Worm (Caenorhabditis elegans): Measurements from ENCODE around the gene C15H7.4.
A peak's percentile ranks its signal among the peaks of the same experiment; 100 is the strongest.

The C15H7.4 gene

ce11 chrIII:9642110-9642509, 13.6 kb downstream of the C15H7.4 start:
- TF ChIP-seq tbx-37 (GFP tag; conservative IDR thresholded peaks at IDR 0.05) = no peak
- TF ChIP-seq hmg-4 (GFP tag; optimal IDR thresholded peaks at IDR 0.05) = peak; percentile 6

- TF ChIP-seq ceh-13 (GFP tag; optimal IDR thresholded peaks at IDR 0.05) = no peak
- no peak for TF ChIP-seq scrt-1 (GFP tag; IDR thresholded peaks at IDR 0.05)
- no peak for TF ChIP-seq ceh-36 (tag; optimal IDR thresholded peaks at IDR 0.05)
- no peak for TF ChIP-seq tbx-11 (GFP tag; IDR thresholded peaks at IDR 0.05)
- no peak for TF ChIP-seq pes-1 (GFP tag; IDR thresholded peaks at IDR 0.05)
- TF ChIP-seq sea-1 (GFP tag; conservative IDR thresholded peaks at IDR 0.05) = no peak
- no peak for TF ChIP-seq ama-1 (optimal IDR thresholded peaks at IDR 0.05)
Measured at ce11 chrIII:9639281-9640050, 16.2 kb downstream of the C15H7.4 start.

ce11 chrIII:9638159-9638754, 17.4 kb downstream of the C15H7.4 start:
- no peak for TF ChIP-seq ets-7 (tag; optimal IDR thresholded peaks at IDR 0.05)
- TF ChIP-seq hnd-1 (tag; optimal IDR thresholded peaks at IDR 0.05) = no peak
- no peak for TF ChIP-seq tra-4 (tag; optimal IDR thresholded peaks at IDR 0.05)
- TF ChIP-seq ceh-13 (GFP tag; optimal IDR thresholded peaks at IDR 0.05) = no peak
- no peak for TF ChIP-seq hmbx-1 (tag; optimal IDR thresholded peaks at IDR 0.05)
- TF ChIP-seq tbx-37 (GFP tag; conservative IDR thresholded peaks at IDR 0.05) = no peak
- TF ChIP-seq sea-1 (GFP tag; conservative IDR thresholded peaks at IDR 0.05) = no peak

- TF ChIP-seq ama-1 (optimal IDR thresholded peaks at IDR 0.05) (no peak), ets-7 (tag; optimal IDR thresholded peaks at IDR 0.05) (no peak), hmg-4 (GFP tag; optimal IDR thresholded peaks at IDR 0.05) (no peak), hnd-1 (tag; optimal IDR thresholded peaks at IDR 0.05) (no peak), F13C5.2 (tag; optimal IDR thresholded peaks at IDR 0.05) (no peak), pes-1 (GFP tag; IDR thresholded peaks at IDR 0.05) (no peak), tra-4 (tag; optimal IDR thresholded peaks at IDR 0.05) (no peak), hmbx-1 (tag; optimal IDR thresholded peaks at IDR 0.05) (no peak), tbx-11 (GFP tag; IDR thresholded peaks at IDR 0.05) (no peak), flt-1 (GFP tag; IDR thresholded peaks at IDR 0.05) (no peak), B0310.2 (tag; optimal IDR thresholded peaks at IDR 0.05) (no peak), tbx-37 (GFP tag; conservative IDR thresholded peaks at IDR 0.05) (no peak), aly-1 (tag; optimal IDR thresholded peaks at IDR 0.05) (no peak), ceh-36 (tag; optimal IDR thresholded peaks at IDR 0.05) (no peak), ceh-13 (GFP tag; optimal IDR thresholded peaks at IDR 0.05) (no peak)
Measured at ce11 chrIII:9637016-9637415, 18.7 kb downstream of the C15H7.4 start, which contains the start of gene gei-13. Gene gei-13 (minus strand): TSS chrIII:9637116.

- TF ChIP-seq hmg-4 (GFP tag; optimal IDR thresholded peaks at IDR 0.05) (no peak), scrt-1 (GFP tag; IDR thresholded peaks at IDR 0.05) (no peak), flt-1 (GFP tag; IDR thresholded peaks at IDR 0.05) (no peak), pes-1 (GFP tag; IDR thresholded peaks at IDR 0.05) (no peak), B0310.2 (tag; optimal IDR thresholded peaks at IDR 0.05) (no peak), F13C5.2 (tag; optimal IDR thresholded peaks at IDR 0.05) (peak; percentile 56)
Measured at ce11 chrIII:9631117-9631655, 24.5 kb downstream of the C15H7.4 start, which contains the start of gene ubc-7. Gene ubc-7 (minus strand): TSS chrIII:9631167.

DNA sequence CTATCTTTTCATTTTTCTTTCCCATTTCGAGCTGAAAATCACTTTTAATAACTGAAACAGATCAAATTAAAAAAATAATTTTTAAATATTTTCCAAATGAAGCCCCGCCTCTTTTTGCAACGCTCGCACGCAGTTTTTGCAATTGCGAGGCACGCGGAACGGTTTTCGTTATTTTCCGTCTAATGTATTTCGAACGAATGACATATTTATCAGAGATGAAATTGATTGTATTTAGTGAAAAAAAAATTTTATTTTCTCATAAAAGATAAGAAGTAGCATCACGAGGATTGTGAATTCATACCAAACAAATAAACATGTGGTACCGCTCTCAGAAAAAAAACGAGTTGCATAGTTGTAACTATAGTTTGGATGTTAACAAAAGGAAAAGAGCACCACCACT, 25.8 kb downstream of the C15H7.4 start, which contains the start of gene rpac-19:
TSS of gene rpac-19 (minus strand) at position 31 of the 400 bp plus-strand sequence.
- no peak for TF ChIP-seq aly-1 (tag; optimal IDR thresholded peaks at IDR 0.05)
- no peak for TF ChIP-seq tra-4 (tag; optimal IDR thresholded peaks at IDR 0.05)
- TF ChIP-seq tbx-11 (GFP tag; IDR thresholded peaks at IDR 0.05) = no peak
- peak; percentile 44 for TF ChIP-seq hmbx-1 (tag; optimal IDR thresholded peaks at IDR 0.05)
- peak; percentile 69; the same call in 1 of the 2 replicates for TF ChIP-seq scrt-1 (GFP tag; IDR thresholded peaks at IDR 0.05)
- peak; percentile 50; the same call in 1 of the 2 replicates for TF ChIP-seq tbx-37 (GFP tag; conservative IDR thresholded peaks at IDR 0.05)
- TF ChIP-seq pes-1 (GFP tag; IDR thresholded peaks at IDR 0.05) = peak; percentile 73
- TF ChIP-seq ama-1 (optimal IDR thresholded peaks at IDR 0.05) = no peak
- peak; percentile 13 for TF ChIP-seq hmg-4 (GFP tag; optimal IDR thresholded peaks at IDR 0.05)
- peak; percentile 61; the same call in 1 of the 2 replicates for TF ChIP-seq flt-1 (GFP tag; IDR thresholded peaks at IDR 0.05)
- peak; percentile 49 for TF ChIP-seq ceh-13 (GFP tag; optimal IDR thresholded peaks at IDR 0.05)
- peak; percentile 23 for TF ChIP-seq hnd-1 (tag; optimal IDR thresholded peaks at IDR 0.05)
- TF ChIP-seq B0310.2 (tag; optimal IDR thresholded peaks at IDR 0.05) = no peak
- TF ChIP-seq sea-1 (GFP tag; conservative IDR thresholded peaks at IDR 0.05) = 0 out of 2 replicates have a peak, but pooled peaks have one; percentile 57
- no peak for TF ChIP-seq ets-7 (tag; optimal IDR thresholded peaks at IDR 0.05)
- TF ChIP-seq F13C5.2 (tag; optimal IDR thresholded peaks at IDR 0.05) = peak; percentile 70
- TF ChIP-seq ceh-36 (tag; optimal IDR thresholded peaks at IDR 0.05) = peak; percentile 53

DNA sequence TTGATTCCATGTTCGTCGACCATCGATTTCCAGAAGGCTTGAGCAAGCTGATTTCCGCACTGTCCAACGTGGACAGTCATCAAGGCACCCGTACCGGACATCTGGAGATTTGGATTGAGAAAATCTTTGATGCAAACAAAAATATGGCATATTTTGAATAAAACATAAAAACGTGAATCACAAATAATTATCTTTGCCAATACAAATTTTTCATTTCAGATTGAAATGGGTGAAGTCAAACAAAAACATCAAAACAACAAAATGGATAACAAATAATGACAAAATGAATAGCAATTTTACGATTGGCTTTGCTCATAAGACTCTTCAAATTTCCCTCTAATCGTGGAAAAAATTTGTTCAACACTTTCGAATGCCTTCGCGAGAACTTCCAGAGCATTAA, 26.6 kb downstream of the C15H7.4 start, which contains the start of gene tbg-1:
TSS of gene tbg-1 (minus strand) at position 101 of the 400 bp plus-strand sequence.
- TF ChIP-seq tbx-37 (GFP tag; conservative IDR thresholded peaks at IDR 0.05) (no peak), hmg-4 (GFP tag; optimal IDR thresholded peaks at IDR 0.05) (no peak), B0310.2 (tag; optimal IDR thresholded peaks at IDR 0.05) (no peak), aly-1 (tag; optimal IDR thresholded peaks at IDR 0.05) (no peak), ceh-36 (tag; optimal IDR thresholded peaks at IDR 0.05) (no peak), flt-1 (GFP tag; IDR thresholded peaks at IDR 0.05) (no peak)

Measured in whole organism, early embryonic.